Worm (Caenorhabditis elegans) whole organism, L3 larva: ENCODE data around the gene T24B8.7.

Experiments
- ZK546.5 ChIP-seq: sonication (generic microtip); optimal IDR thresholded peaks from 2 replicates; lab custom pipeline; 2017; ENCODE audit warnings: missing biosample characterization, missing genetic modification characterization
- aly-2 ChIP-seq: fragments of 150-350 bp; optimal IDR thresholded peaks from 2 replicates; lab custom pipeline; 2014; ENCODE audit warnings: missing biosample characterization, missing genetic modification characterization
- ceh-16 ChIP-seq: sonication (generic microtip); optimal IDR thresholded peaks from 2 replicates; lab custom pipeline; 2017; ENCODE audit warnings: missing biosample characterization, missing genetic modification characterization
- ceh-82 ChIP-seq: fragments of 150-350 bp; optimal IDR thresholded peaks from 2 replicates; lab custom pipeline; 2014; ENCODE audit warnings: missing biosample characterization, missing genetic modification characterization
- ceh-9 ChIP-seq: sonication (generic microtip); optimal IDR thresholded peaks from 2 replicates; lab custom pipeline; 2018; ENCODE audit warnings: missing biosample characterization, missing genetic modification characterization
- egl-5 ChIP-seq: fragments of 150-350 bp; optimal IDR thresholded peaks from 2 replicates; lab custom pipeline; 2017; ENCODE audit warnings: missing biosample characterization, missing genetic modification reagents, missing genetic modification characterization, inconsistent platforms
- elt-1 ChIP-seq: fragments of 150-350 bp; optimal IDR thresholded peaks from 2 replicates; lab custom pipeline; 2014; ENCODE audit warnings: missing biosample characterization, missing genetic modification characterization
- elt-2 ChIP-seq: sonication (generic microtip); optimal IDR thresholded peaks from 2 replicates; lab custom pipeline; 2016; ENCODE audit warnings: missing genetic modification reagents, mild to moderate bottlenecking, missing genetic modification characterization, missing compliant biosample characterization
- elt-3 ChIP-seq, 3 experiments: fragments of 150-350 bp in 1 of 3; sonication (generic microtip) in 2 of 3; optimal IDR thresholded peaks; 2 replicates in 2 of 3; 4 replicates in 1 of 3; lab custom pipeline; 2014 to 2017; ENCODE audit warnings: missing biosample characterization in 3 of 3, missing genetic modification characterization in 3 of 3
- fkh-10 ChIP-seq: sonication (generic microtip); optimal IDR thresholded peaks from 2 replicates; lab custom pipeline; 2017; ENCODE audit warnings: missing biosample characterization, missing genetic modification reagents, missing genetic modification characterization
- fos-1 ChIP-seq: fragments of 150-350 bp; optimal IDR thresholded peaks from 2 replicates; lab custom pipeline; 2014; ENCODE audit warnings: missing biosample characterization, missing genetic modification characterization
- hmg-11 ChIP-seq: sonication (generic microtip); optimal IDR thresholded peaks from 2 replicates; lab custom pipeline; 2016; ENCODE audit warnings: missing genetic modification characterization, missing compliant biosample characterization
- jun-1 ChIP-seq: fragments of 150-350 bp; optimal IDR thresholded peaks from 2 replicates; lab custom pipeline; 2014; ENCODE audit warnings: missing biosample characterization, missing genetic modification reagents, missing genetic modification characterization
- lin-15B ChIP-seq: fragments of 150-350 bp; optimal IDR thresholded peaks from 2 replicates; lab custom pipeline; 2014; ENCODE audit warnings: missing biosample characterization, missing genetic modification characterization
- lsy-12 ChIP-seq: sonication (generic microtip); optimal IDR thresholded peaks from 2 replicates; lab custom pipeline; 2016; ENCODE audit warnings: mild to moderate bottlenecking, missing genetic modification characterization, missing compliant biosample characterization
- mdl-1 ChIP-seq: fragments of 150-350 bp; optimal IDR thresholded peaks from 2 replicates; lab custom pipeline; 2014; ENCODE audit warnings: missing biosample characterization, missing genetic modification characterization
- mml-1 ChIP-seq: fragments of 150-350 bp; sonication (generic microtip); optimal IDR thresholded peaks from 3 replicates; lab custom pipeline; 2014; ENCODE audit warnings: missing biosample characterization, missing genetic modification characterization
- nfya-1 ChIP-seq: sonication (generic microtip); optimal IDR thresholded peaks from 2 replicates; lab custom pipeline; 2017; ENCODE audit warnings: missing genetic modification characterization, mild to moderate bottlenecking, missing compliant biosample characterization, antibody characterized with exemption, moderate library complexity; ENCODE audit not compliant: insufficient read depth
- nhr-11 ChIP-seq: fragments of 150-350 bp; optimal IDR thresholded peaks from 2 replicates; lab custom pipeline; 2014; ENCODE audit warnings: missing biosample characterization, missing genetic modification characterization
- nhr-23 ChIP-seq: fragments of 150-350 bp; optimal IDR thresholded peaks from 2 replicates; lab custom pipeline; 2014; ENCODE audit warnings: missing biosample characterization, missing genetic modification reagents, missing genetic modification characterization
- nhr-237 ChIP-seq: fragments of 150-350 bp; optimal IDR thresholded peaks from 2 replicates; lab custom pipeline; 2014; ENCODE audit warnings: missing biosample characterization, missing genetic modification characterization
- nhr-25 ChIP-seq: sonication (generic microtip); optimal IDR thresholded peaks from 2 replicates; lab custom pipeline; 2017; ENCODE audit warnings: missing biosample characterization, missing genetic modification characterization
- nhr-76 ChIP-seq: fragments of 150-350 bp; sonication (generic microtip); optimal IDR thresholded peaks from 5 replicates; lab custom pipeline; 2014; ENCODE audit warnings: missing biosample characterization, missing genetic modification characterization
- nhr-77 ChIP-seq: fragments of 150-350 bp; optimal IDR thresholded peaks from 2 replicates; lab custom pipeline; 2014; ENCODE audit warnings: missing biosample characterization, missing genetic modification characterization
- pha-4 ChIP-seq: fragments of 150-350 bp; optimal IDR thresholded peaks from 2 replicates; lab custom pipeline; 2014; ENCODE audit warnings: missing biosample characterization, missing genetic modification reagents, missing genetic modification characterization
- pqm-1 ChIP-seq: fragments of 150-350 bp; optimal IDR thresholded peaks from 2 replicates; lab custom pipeline; 2017; ENCODE audit warnings: missing biosample characterization, missing genetic modification characterization, inconsistent platforms
- sea-2 ChIP-seq: fragments of 150-350 bp; sonication (generic microtip); optimal IDR thresholded peaks from 4 replicates; lab custom pipeline; 2014; ENCODE audit warnings: missing biosample characterization, missing genetic modification reagents, missing genetic modification characterization
- skn-1 ChIP-seq: fragments of 150-350 bp; optimal IDR thresholded peaks from 2 replicates; lab custom pipeline; 2014; ENCODE audit warnings: missing biosample characterization, missing genetic modification characterization
- tbx-2 ChIP-seq: sonication (generic microtip); optimal IDR thresholded peaks from 2 replicates; lab custom pipeline; 2016; ENCODE audit warnings: mild to moderate bottlenecking, missing genetic modification characterization, missing compliant biosample characterization
- unc-39 ChIP-seq: sonication (generic microtip); optimal IDR thresholded peaks from 4 replicates; lab custom pipeline; 2017; ENCODE audit warnings: missing biosample characterization, missing genetic modification characterization
- unc-62 ChIP-seq: fragments of 150-350 bp; sonication (generic microtip); optimal IDR thresholded peaks from 4 replicates; lab custom pipeline; 2014; ENCODE audit warnings: missing biosample characterization, missing genetic modification reagents, missing genetic modification characterization
- zag-1 ChIP-seq: fragments of 150-350 bp; optimal IDR thresholded peaks from 2 replicates; lab custom pipeline; 2014; ENCODE audit warnings: missing biosample characterization, missing genetic modification characterization
- ztf-11 ChIP-seq: fragments of 150-350 bp; optimal IDR thresholded peaks from 2 replicates; lab custom pipeline; 2014; ENCODE audit warnings: missing biosample characterization, missing genetic modification characterization
- ztf-4 ChIP-seq: fragments of 150-350 bp; optimal IDR thresholded peaks from 2 replicates; lab custom pipeline; 2014; ENCODE audit warnings: missing biosample characterization, missing genetic modification characterization

The T24B8.7 gene

ce11 chrII:9001743-9002222 is 51.7 kb downstream of the T24B8.7 start, which contains the start of gene F44G4.6:
Gene F44G4.6, minus strand, starts transcription at chrII:9001793.
- TF ChIP-seq lin-15B (tag; lab: Kevin White, UChicago) (no peak), mdl-1 (tag; lab: Kevin White, UChicago) (no peak), lsy-12 (no peak), ceh-9 (no peak), nhr-77 (tag; lab: Kevin White, UChicago) (no peak), mml-1 (no peak), nhr-25 (tag; lab: Kevin White, UChicago) (no peak), fos-1 (no peak), ceh-16 (tag; lab: Kevin White, UChicago) (no peak), nhr-237 (tag; lab: Kevin White, UChicago) (no peak), zag-1 (no peak), nhr-76 (tag; lab: Kevin White, UChicago) (no peak), ceh-82 (tag; lab: Kevin White, UChicago) (no peak), elt-3 (tag; optimal IDR thresholded peaks at IDR 0.05; lab: Kevin White, UChicago) (no peak)

- no peak for TF ChIP-seq nhr-23 (tag; lab: Kevin White, UChicago)
- no peak for TF ChIP-seq hmg-11 (tag; lab: Kevin White, UChicago)
- TF ChIP-seq mml-1: no peak
- no peak for TF ChIP-seq nhr-11 (tag; lab: Kevin White, UChicago)
- TF ChIP-seq fos-1: no peak
- no peak for TF ChIP-seq lsy-12
- no peak for TF ChIP-seq unc-62 (GFP tag; lab: Kevin White, UChicago)
- TF ChIP-seq elt-2 (tag; lab: Kevin White, UChicago): no peak
- no peak for TF ChIP-seq sea-2 (GFP tag; lab: Kevin White, UChicago)
- TF ChIP-seq fkh-10 (GFP tag; lab: Kevin White, UChicago): no peak
- no peak for TF ChIP-seq ztf-11 (tag; lab: Kevin White, UChicago)
These were observed 53.1 kb downstream of the T24B8.7 start, which contains the start of gene F44G4.5 for ce11 chrII:9000331-9000730. Gene F44G4.5, minus strand, starts transcription at chrII:9000431.

ce11 chrII:8997479-8997878 is 56.0 kb downstream of the T24B8.7 start, which contains the start of the genes F44G4.3 and tdp-1:
Gene F44G4.3, minus strand, starts transcription at chrII:8997662.
Gene tdp-1, plus strand, starts transcription at chrII:8997825.
- no peak for TF ChIP-seq lin-15B (tag; lab: Kevin White, UChicago)
- no peak for TF ChIP-seq ztf-4 (tag; lab: Kevin White, UChicago)
- TF ChIP-seq nfya-1 (tag; lab: Kevin White, UChicago): peak; percentile 66
- TF ChIP-seq pha-4 (tag; lab: Kevin White, UChicago): peak; percentile 51
- TF ChIP-seq unc-39 (tag; lab: Kevin White, UChicago): no peak
- TF ChIP-seq nhr-11 (tag; lab: Kevin White, UChicago): no peak
- no peak for TF ChIP-seq jun-1

ce11 chrII:8996064-8996463 is 57.4 kb downstream of the T24B8.7 start, which contains the start of gene ndub-2:
Gene ndub-2, plus strand, starts transcription at chrII:8996364.
- TF ChIP-seq jun-1 (no peak), aly-2 (tag; lab: Kevin White, UChicago) (no peak), mml-1 (no peak), pqm-1 (no peak), tbx-2 (tag; lab: Kevin White, UChicago) (no peak), skn-1 (no peak), ZK546.5 (no peak), elt-3 (tag; optimal IDR thresholded peaks at IDR 0.05; lab: Kevin White, UChicago) (no peak), ceh-9 (no peak)

- TF ChIP-seq elt-1 (tag; lab: Kevin White, UChicago) (no peak), nhr-77 (tag; lab: Kevin White, UChicago) (no peak), pha-4 (tag; lab: Kevin White, UChicago) (no peak), ZK546.5 (no peak), ceh-9 (no peak)
These were observed 59.1 kb downstream of the T24B8.7 start, which contains the start of gene F44G4.1 for ce11 chrII:8994336-8994735. Gene F44G4.1, plus strand, starts transcription at chrII:8994636.

ce11 chrII:8992780-8993179 is 60.7 kb downstream of the T24B8.7 start, which contains the start of gene ooc-5:
Gene ooc-5, plus strand, starts transcription at chrII:8993160.
- TF ChIP-seq egl-5 (tag; lab: Kevin White, UChicago) (peak; percentile 44), unc-62 (GFP tag; lab: Kevin White, UChicago) (no peak), pha-4 (tag; lab: Kevin White, UChicago) (peak; percentile 44), nhr-11 (tag; lab: Kevin White, UChicago) (no peak), nfya-1 (tag; lab: Kevin White, UChicago) (peak; percentile 42)
